Worm (Caenorhabditis elegans): ENCODE results near the gene ceh-41.

ceh-41 gene

ce11 chrX:1848575-1848974 lies at the start of gene ceh-41:
ceh-41 (minus strand) TSS chrX:1848675.
- no peak for TF ChIP-seq flt-1 (GFP tag; IDR thresholded peaks at IDR 0.05)
- TF ChIP-seq med-1 (GFP tag; optimal IDR thresholded peaks at IDR 0.05; ENCODE audit: insufficient read depth): no peak
- TF ChIP-seq ztf-23 (GFP tag; IDR thresholded peaks at IDR 0.05): no peak
- TF ChIP-seq klf-2 (GFP tag; conservative IDR thresholded peaks at IDR 0.05): no peak
- TF ChIP-seq tab-1 (GFP tag; IDR thresholded peaks at IDR 0.05): no peak
- no peak for TF ChIP-seq ref-1 (GFP tag; conservative IDR thresholded peaks at IDR 0.05)
- TF ChIP-seq T22C8.4 (GFP tag; IDR thresholded peaks at IDR 0.05): no peak
- no peak for TF ChIP-seq cog-1 (tag; optimal IDR thresholded peaks at IDR 0.05)
- no peak for TF ChIP-seq ztf-29 (GFP tag; IDR thresholded peaks at IDR 0.05)

ce11 chrX:1897243-1897642 lies 48.8 kb upstream of the ceh-41 start, which contains the start of gene B0294.1:
B0294.1 (minus strand) TSS chrX:1897343.
- TF ChIP-seq tab-1 (GFP tag; IDR thresholded peaks at IDR 0.05) (no peak), ztf-29 (GFP tag; IDR thresholded peaks at IDR 0.05) (no peak), T22C8.4 (GFP tag; IDR thresholded peaks at IDR 0.05) (no peak), cog-1 (tag; optimal IDR thresholded peaks at IDR 0.05) (no peak), flt-1 (GFP tag; IDR thresholded peaks at IDR 0.05) (no peak), ref-1 (GFP tag; conservative IDR thresholded peaks at IDR 0.05) (no peak), ztf-23 (GFP tag; IDR thresholded peaks at IDR 0.05) (no peak)

- TF ChIP-seq T22C8.4 (GFP tag; IDR thresholded peaks at IDR 0.05): no peak
- no peak for TF ChIP-seq tab-1 (GFP tag; IDR thresholded peaks at IDR 0.05)
- no peak for TF ChIP-seq med-1 (GFP tag; optimal IDR thresholded peaks at IDR 0.05; ENCODE audit: insufficient read depth)
- no peak for TF ChIP-seq cog-1 (tag; optimal IDR thresholded peaks at IDR 0.05)
- TF ChIP-seq ztf-29 (GFP tag; IDR thresholded peaks at IDR 0.05): no peak
- TF ChIP-seq ztf-23 (GFP tag; IDR thresholded peaks at IDR 0.05): no peak
- TF ChIP-seq ref-1 (GFP tag; conservative IDR thresholded peaks at IDR 0.05): no peak
- TF ChIP-seq klf-2 (GFP tag; conservative IDR thresholded peaks at IDR 0.05): no peak
- TF ChIP-seq flt-1 (GFP tag; IDR thresholded peaks at IDR 0.05): no peak
These were observed 43.4 kb upstream of the ceh-41 start, which contains the start of gene B0294.3 for ce11 chrX:1891887-1892286. B0294.3 (plus strand) TSS chrX:1892187.

ce11 chrX:1890817-1891216 lies 42.3 kb upstream of the ceh-41 start:
- no peak for TF ChIP-seq ztf-29 (GFP tag; IDR thresholded peaks at IDR 0.05)
- no peak for TF ChIP-seq ref-1 (GFP tag; conservative IDR thresholded peaks at IDR 0.05)
- TF ChIP-seq med-1 (GFP tag; optimal IDR thresholded peaks at IDR 0.05; ENCODE audit: insufficient read depth): no peak
- no peak for TF ChIP-seq T22C8.4 (GFP tag; IDR thresholded peaks at IDR 0.05)
- no peak for TF ChIP-seq ztf-23 (GFP tag; IDR thresholded peaks at IDR 0.05)
- TF ChIP-seq cog-1 (tag; optimal IDR thresholded peaks at IDR 0.05): no peak
- TF ChIP-seq flt-1 (GFP tag; IDR thresholded peaks at IDR 0.05): no peak
- no peak for TF ChIP-seq tab-1 (GFP tag; IDR thresholded peaks at IDR 0.05)
- TF ChIP-seq klf-2 (GFP tag; conservative IDR thresholded peaks at IDR 0.05): no peak

- no peak for TF ChIP-seq flt-1 (GFP tag; IDR thresholded peaks at IDR 0.05)
- no peak for TF ChIP-seq med-1 (GFP tag; optimal IDR thresholded peaks at IDR 0.05; ENCODE audit: insufficient read depth)
- peak; percentile 36 for TF ChIP-seq cog-1 (tag; optimal IDR thresholded peaks at IDR 0.05)
- no peak for TF ChIP-seq ref-1 (GFP tag; conservative IDR thresholded peaks at IDR 0.05)
- TF ChIP-seq klf-2 (GFP tag; conservative IDR thresholded peaks at IDR 0.05): no peak
These were observed 40.1 kb upstream of the ceh-41 start for ce11 chrX:1888445-1889035.

ce11 chrX:1880665-1881064 lies 32.2 kb upstream of the ceh-41 start:
- TF ChIP-seq flt-1 (GFP tag; IDR thresholded peaks at IDR 0.05): peak; percentile 94
- TF ChIP-seq ref-1 (GFP tag; conservative IDR thresholded peaks at IDR 0.05): peak; percentile 86
- peak; percentile 85 for TF ChIP-seq ztf-29 (GFP tag; IDR thresholded peaks at IDR 0.05)
- peak; percentile 88 for TF ChIP-seq ztf-23 (GFP tag; IDR thresholded peaks at IDR 0.05)
- TF ChIP-seq med-1 (GFP tag; optimal IDR thresholded peaks at IDR 0.05; ENCODE audit: insufficient read depth): peak; percentile 59
- peak; percentile 66 for TF ChIP-seq cog-1 (tag; optimal IDR thresholded peaks at IDR 0.05)
- peak; percentile 94 for TF ChIP-seq tab-1 (GFP tag; IDR thresholded peaks at IDR 0.05)
- TF ChIP-seq T22C8.4 (GFP tag; IDR thresholded peaks at IDR 0.05): peak; percentile 78
- peak; percentile 76 for TF ChIP-seq klf-2 (GFP tag; conservative IDR thresholded peaks at IDR 0.05)

ce11 chrX:1870991-1871390 lies 22.5 kb upstream of the ceh-41 start:
- TF ChIP-seq tab-1 (GFP tag; IDR thresholded peaks at IDR 0.05) (no peak), cog-1 (tag; optimal IDR thresholded peaks at IDR 0.05) (no peak), T22C8.4 (GFP tag; IDR thresholded peaks at IDR 0.05) (no peak), ztf-29 (GFP tag; IDR thresholded peaks at IDR 0.05) (no peak), klf-2 (GFP tag; conservative IDR thresholded peaks at IDR 0.05) (no peak), ztf-23 (GFP tag; IDR thresholded peaks at IDR 0.05) (no peak)

ce11 chrX:1864946-1865345 lies 16.5 kb upstream of the ceh-41 start, which contains the start of gene tbx-41:
tbx-41 (plus strand) TSS chrX:1865246.
- TF ChIP-seq ztf-23 (GFP tag; IDR thresholded peaks at IDR 0.05) (no peak), tab-1 (GFP tag; IDR thresholded peaks at IDR 0.05) (no peak), flt-1 (GFP tag; IDR thresholded peaks at IDR 0.05) (no peak), cog-1 (tag; optimal IDR thresholded peaks at IDR 0.05) (no peak), med-1 (GFP tag; optimal IDR thresholded peaks at IDR 0.05; ENCODE audit: insufficient read depth) (no peak), ref-1 (GFP tag; conservative IDR thresholded peaks at IDR 0.05) (no peak), T22C8.4 (GFP tag; IDR thresholded peaks at IDR 0.05) (no peak), ztf-29 (GFP tag; IDR thresholded peaks at IDR 0.05) (no peak), klf-2 (GFP tag; conservative IDR thresholded peaks at IDR 0.05) (no peak)

- TF ChIP-seq cog-1 (tag; optimal IDR thresholded peaks at IDR 0.05): no peak
- TF ChIP-seq klf-2 (GFP tag; conservative IDR thresholded peaks at IDR 0.05): no peak
- no peak for TF ChIP-seq ztf-29 (GFP tag; IDR thresholded peaks at IDR 0.05)
- no peak for TF ChIP-seq ref-1 (GFP tag; conservative IDR thresholded peaks at IDR 0.05)
These were observed 11.9 kb upstream of the ceh-41 start, which contains the start of gene T26C11.8 for ce11 chrX:1860422-1860821. T26C11.8 (plus strand) TSS chrX:1860722.

- peak; percentile 94 for TF ChIP-seq flt-1 (GFP tag; IDR thresholded peaks at IDR 0.05)
- TF ChIP-seq ref-1 (GFP tag; conservative IDR thresholded peaks at IDR 0.05): peak; percentile 78
- peak; percentile 79; the same call in 1 of the 2 replicates for TF ChIP-seq klf-2 (GFP tag; conservative IDR thresholded peaks at IDR 0.05)
- peak; percentile 69 for TF ChIP-seq med-1 (GFP tag; optimal IDR thresholded peaks at IDR 0.05; ENCODE audit: insufficient read depth)
- peak; percentile 61 for TF ChIP-seq cog-1 (tag; optimal IDR thresholded peaks at IDR 0.05)
- TF ChIP-seq ztf-23 (GFP tag; IDR thresholded peaks at IDR 0.05): peak; percentile 90
- peak; percentile 92 for TF ChIP-seq tab-1 (GFP tag; IDR thresholded peaks at IDR 0.05)
- peak; percentile 76 for TF ChIP-seq T22C8.4 (GFP tag; IDR thresholded peaks at IDR 0.05)
- TF ChIP-seq ztf-29 (GFP tag; IDR thresholded peaks at IDR 0.05): peak; percentile 88
These were observed 10.1 kb upstream of the ceh-41 start for ce11 chrX:1858616-1859015.
